In genomic region chr2L:3037153-3037579, dm6 we compare ENCODE assay signal across 1 fruit fly cellular context.
A peak's percentile ranks its signal among the peaks of the same experiment; 100 is the strongest.
TF ChIP-seq lines count a peak whose summit lies in the region.

TSS of gene CG17260 (plus strand) at chr2L:3037230.
TSS of gene SerRS (minus strand) at chr2L:3037403.

TF ChIP-seq in whole organism, embryonic, 481 proteins besides CTCF, POLR2A, EP300 and RAD21 (continued from another document):
- TF ChIP-seq CG11695 (GFP tag; IDR thresholded peaks at IDR 0.05; lab: Robert Waterston, UW) (peak; percentile 80), fru (optimal IDR thresholded peaks at IDR 0.05; lab: Kevin White, UChicago) (no peak), Deaf1 (tag; optimal IDR thresholded peaks at IDR 0.05; lab: Kevin White, UChicago) (peak; percentile 81), CG12769 (tag; optimal IDR thresholded peaks at IDR 0.05; lab: Kevin White, UChicago) (no peak), Dll (GFP tag; IDR thresholded peaks at IDR 0.05; lab: Robert Waterston, UW; ENCODE audit: partially characterized antibody) (peak; percentile 69), scrt (GFP tag; optimal IDR thresholded peaks at IDR 0.05; lab: Kevin White, UChicago) (peak; percentile 76), sd (tag; optimal IDR thresholded peaks at IDR 0.05; lab: Kevin White, UChicago) (peak; percentile 93), btn (GFP tag; optimal IDR thresholded peaks at IDR 0.05; lab: Kevin White, UChicago) (peak; percentile 60), CG16779 (GFP tag; IDR thresholded peaks at IDR 0.05; lab: Robert Waterston, UW) (peak; percentile 56; the same call in 1 of the 2 replicates), sr (GFP tag; IDR thresholded peaks at IDR 0.05; lab: Robert Waterston, UW) (no peak), onecut (GFP tag; IDR thresholded peaks at IDR 0.05; lab: Robert Waterston, UW) (peak; percentile 67), CG31441 (GFP tag; IDR thresholded peaks at IDR 0.05; lab: Robert Waterston, UW) (no peak), CG11723 (GFP tag; optimal IDR thresholded peaks at IDR 0.05; lab: Kevin White, UChicago) (no peak), gcm2 (GFP tag; optimal IDR thresholded peaks at IDR 0.05; lab: Kevin White, UChicago) (peak; percentile 53), CG2712 (tag; optimal IDR thresholded peaks at IDR 0.05; lab: Kevin White, UChicago) (peak; percentile 95), HLHmδ (GFP tag; optimal IDR thresholded peaks at IDR 0.05; lab: Kevin White, UChicago) (no peak), CG8281 (tag; optimal IDR thresholded peaks at IDR 0.05; lab: Kevin White, UChicago) (peak; percentile 70), tin (GFP tag; optimal IDR thresholded peaks at IDR 0.05; lab: Kevin White, UChicago) (peak; percentile 92), Ada2b (GFP tag; IDR thresholded peaks at IDR 0.05; lab: Robert Waterston, UW) (peak; percentile 91), sens-2 (GFP tag; IDR thresholded peaks at IDR 0.05; lab: Robert Waterston, UW) (peak; percentile 45; the same call in 1 of the 2 replicates), knrl (GFP tag; IDR thresholded peaks at IDR 0.05; lab: Robert Waterston, UW; ENCODE audit: partially characterized antibody) (peak; percentile 66), ems (GFP tag; optimal IDR thresholded peaks at IDR 0.05; lab: Kevin White, UChicago) (peak; percentile 84), sens (GFP tag; lab: Kevin White, UChicago) (peak; percentile 98), sim (GFP tag; IDR thresholded peaks at IDR 0.05; lab: Robert Waterston, UW) (no peak), Sox102F (GFP tag; optimal IDR thresholded peaks at IDR 0.05; lab: Kevin White, UChicago) (peak; percentile 93), trem (tag; optimal IDR thresholded peaks at IDR 0.05; lab: Kevin White, UChicago) (peak; percentile 93), CG14441 (GFP tag; IDR thresholded peaks at IDR 0.05; lab: Robert Waterston, UW) (peak; percentile 93), CG10979 (tag; optimal IDR thresholded peaks at IDR 0.05; lab: Kevin White, UChicago) (peak; percentile 87), Opbp (GFP tag; IDR thresholded peaks at IDR 0.05; lab: Robert Waterston, UW; ENCODE audit: partially characterized antibody) (no peak), Ptx1 (GFP tag; IDR thresholded peaks at IDR 0.05; lab: Robert Waterston, UW) (peak; percentile 97), Hmr (GFP tag; optimal IDR thresholded peaks at IDR 0.05; lab: Kevin White, UChicago) (peak; percentile 92), CG14014 (GFP tag; IDR thresholded peaks at IDR 0.05; lab: Robert Waterston, UW) (peak; percentile 91), sob (GFP tag; IDR thresholded peaks at IDR 0.05; lab: Robert Waterston, UW) (peak; percentile 97), ash1 (GFP tag; optimal IDR thresholded peaks at IDR 0.05; lab: Kevin White, UChicago) (peak; percentile 8), CkIIα-i1 (GFP tag; IDR thresholded peaks at IDR 0.05; lab: Robert Waterston, UW) (no peak), Mes4 (GFP tag; optimal IDR thresholded peaks at IDR 0.05; lab: Kevin White, UChicago) (peak; percentile 75), corto (GFP tag; optimal IDR thresholded peaks at IDR 0.05; lab: Kevin White, UChicago) (no peak), CG5245 (GFP tag; optimal IDR thresholded peaks at IDR 0.05; lab: Kevin White, UChicago) (peak; percentile 81), Six4 (GFP tag; optimal IDR thresholded peaks at IDR 0.05; lab: Kevin White, UChicago) (peak; percentile 88), pb (GFP tag; optimal IDR thresholded peaks at IDR 0.05; lab: Kevin White, UChicago) (peak; percentile 77), Neu2 (GFP tag; optimal IDR thresholded peaks at IDR 0.05; lab: Kevin White, UChicago; ENCODE audit: borderline replicate concordance) (peak; percentile 25)
